Fruit fly (Drosophila melanogaster) whole organism, embryonic: ENCODE data around the gene Adsl.
A peak's percentile ranks its signal among the peaks of the same experiment; 100 is the strongest.

ENCODE experiments used
- Ada2b ChIP-seq: fragments of 200-800 bp; sonication (Bioruptor generic); IDR thresholded peaks from 2 replicates; pipeline ENCODE4 v1.3.6; 2022; ENCODE audit warnings: missing biosample characterization, missing genetic modification characterization
- Atf-2 ChIP-seq: fragments of 200-800 bp; sonication (Bioruptor generic); optimal IDR thresholded peaks from 2 replicates; lab custom pipeline; 2016; ENCODE audit warnings: missing biosample characterization, missing genetic modification characterization
- CG10543 ChIP-seq: fragments of 200-800 bp; sonication (Bioruptor generic); optimal IDR thresholded peaks from 3 replicates; lab custom pipeline; 2017; ENCODE audit warnings: missing biosample characterization, mild to moderate bottlenecking, missing genetic modification characterization, moderate library complexity
- CG11560 ChIP-seq: fragments of 200-800 bp; sonication (Bioruptor generic); IDR thresholded peaks from 3 replicates; pipeline ENCODE4 v1.3.6; 2022; ENCODE audit warnings: missing biosample characterization, missing genetic modification characterization
- CG11695 ChIP-seq: fragments of 200-800 bp; sonication (Bioruptor generic); IDR thresholded peaks from 3 replicates; pipeline ENCODE4 v1.3.6; 2022; ENCODE audit warnings: missing biosample characterization, missing genetic modification characterization
- CG11696 ChIP-seq: fragments of 200-800 bp; sonication (Bioruptor generic); IDR thresholded peaks from 2 replicates; pipeline ENCODE4 v1.3.6; 2022; ENCODE audit warnings: missing biosample characterization, missing genetic modification characterization
- CG12104 ChIP-seq: fragments of 200-800 bp; sonication (Bioruptor generic); optimal IDR thresholded peaks from 3 replicates; lab custom pipeline; 2016; ENCODE audit warnings: missing biosample characterization, missing genetic modification characterization
- CG15011 ChIP-seq: fragments of 200-800 bp; sonication (Bioruptor generic); optimal IDR thresholded peaks from 3 replicates; lab custom pipeline; 2018; ENCODE audit warnings: missing biosample characterization, mild to moderate bottlenecking, missing genetic modification characterization
- CG16813 ChIP-seq: fragments of 200-800 bp; sonication (Bioruptor generic); IDR thresholded peaks from 3 replicates; pipeline ENCODE4 v1.3.6; 2022; ENCODE audit warnings: missing biosample characterization, missing genetic modification characterization; ENCODE audit not compliant: partially characterized antibody
- CG16815 ChIP-seq: fragments of 200-800 bp; sonication (Bioruptor generic); optimal IDR thresholded peaks from 3 replicates; lab custom pipeline; 2017; ENCODE audit warnings: missing biosample characterization, mild to moderate bottlenecking, missing genetic modification characterization
- CG18599 ChIP-seq: fragments of 200-800 bp; sonication (Bioruptor generic); optimal IDR thresholded peaks from 3 replicates; lab custom pipeline; 2017; ENCODE audit warnings: missing biosample characterization, missing genetic modification characterization, mild to moderate bottlenecking, moderate library complexity, missing genetic modification reagents
- CG18619 ChIP-seq: fragments of 200-800 bp; sonication (Bioruptor generic); optimal IDR thresholded peaks from 3 replicates; lab custom pipeline; 2017; ENCODE audit warnings: missing biosample characterization, mild to moderate bottlenecking, missing genetic modification characterization
- CG31224 ChIP-seq: fragments of 200-800 bp; sonication (Bioruptor generic); IDR thresholded peaks from 2 replicates; pipeline ENCODE4 v1.3.6; 2022; ENCODE audit warnings: missing biosample characterization, missing genetic modification characterization
- CG3281 ChIP-seq: fragments of 200-800 bp; sonication (Bioruptor generic); optimal IDR thresholded peaks from 3 replicates; lab custom pipeline; 2017; ENCODE audit warnings: missing biosample characterization, mild to moderate bottlenecking, missing genetic modification characterization
- CG3995 ChIP-seq: fragments of 200-800 bp; sonication (Bioruptor generic); optimal IDR thresholded peaks from 3 replicates; lab custom pipeline; 2016; ENCODE audit warnings: missing biosample characterization, missing genetic modification characterization
- CG6254 ChIP-seq: fragments of 200-800 bp; sonication (Bioruptor generic); optimal IDR thresholded peaks from 3 replicates; lab custom pipeline; 2017; ENCODE audit warnings: mild to moderate bottlenecking, missing biosample characterization, missing genetic modification reagents, missing genetic modification characterization
- CG6813 ChIP-seq: fragments of 200-800 bp; sonication (Bioruptor generic); optimal IDR thresholded peaks from 2 replicates; lab custom pipeline; 2017; ENCODE audit warnings: missing biosample characterization, missing genetic modification characterization, mild to moderate bottlenecking, moderate library complexity, missing genetic modification reagents
- CG7786 ChIP-seq: fragments of 200-800 bp; sonication (Bioruptor generic); optimal IDR thresholded peaks from 2 replicates; lab custom pipeline; 2016; ENCODE audit warnings: missing biosample characterization, missing genetic modification characterization
- CG9437 ChIP-seq: fragments of 200-800 bp; sonication (Bioruptor generic); optimal IDR thresholded peaks from 2 replicates; lab custom pipeline; 2018; ENCODE audit warnings: missing biosample characterization, mild to moderate bottlenecking, missing genetic modification characterization
- D19A ChIP-seq: fragments of 200-800 bp; optimal IDR thresholded peaks from 3 replicates; lab custom pipeline; 2019; ENCODE audit warnings: missing biosample characterization, mild to moderate bottlenecking, missing genetic modification characterization, moderate library complexity
- D19B ChIP-seq: fragments of 200-800 bp; sonication (Bioruptor generic); optimal IDR thresholded peaks from 2 replicates; lab custom pipeline; 2017; ENCODE audit warnings: missing biosample characterization, mild to moderate bottlenecking, missing genetic modification characterization
- Dbx ChIP-seq: fragments of 200-800 bp; sonication (Bioruptor generic); IDR thresholded peaks from 3 replicates; pipeline ENCODE4 v1.3.6; 2022; ENCODE audit warnings: missing biosample characterization, missing genetic modification characterization
- HHEX ChIP-seq: fragments of 200-800 bp; sonication (Bioruptor generic); optimal IDR thresholded peaks from 3 replicates; lab custom pipeline; 2017; ENCODE audit warnings: missing biosample characterization, mild to moderate bottlenecking, missing genetic modification characterization, missing genetic modification reagents
- Med ChIP-seq: fragments of 200-800 bp; sonication (Bioruptor generic); peaks from one replicate; lab custom pipeline; 2016; ENCODE audit warnings: missing biosample characterization, missing genetic modification characterization, mild to moderate bottlenecking, inconsistent platforms, moderate library complexity
- Rfx ChIP-seq: fragments of 200-800 bp; sonication (Bioruptor generic); IDR thresholded peaks from 2 replicates; pipeline ENCODE4 v1.3.6; 2022; ENCODE audit warnings: missing biosample characterization, missing genetic modification characterization
- Sin3A ChIP-seq: fragments of >200 bp; optimal IDR thresholded peaks from 2 replicates; lab custom pipeline; 2018
- Trl ChIP-seq, 3 experiments: fragments of >200 bp in 2 of 3; fragments of 200-800 bp in 1 of 3; sonication (Bioruptor generic) in 1 of 3; optimal IDR thresholded peaks; 2 replicates in 1 of 3; 3 replicates in 2 of 3; lab custom pipeline; 2016 to 2017; ENCODE audit warnings: missing biosample characterization in 1 of 3, missing genetic modification characterization in 1 of 3
- bbx ChIP-seq: fragments of 200-800 bp; sonication (Bioruptor generic); IDR thresholded peaks from 2 replicates; pipeline ENCODE4 v1.3.6; 2022; ENCODE audit warnings: missing biosample characterization, missing genetic modification characterization; ENCODE audit not compliant: partially characterized antibody
- chinmo ChIP-seq: fragments of 200-800 bp; sonication (Bioruptor generic); IDR thresholded peaks from 4 replicates; pipeline ENCODE4 v1.3.6; 2022; ENCODE audit warnings: missing biosample characterization, missing genetic modification characterization; ENCODE audit not compliant: partially characterized antibody
- ci ChIP-seq: fragments of 200-800 bp; sonication (Bioruptor generic); IDR thresholded peaks from 3 replicates; pipeline ENCODE4 v1.3.6; 2022; ENCODE audit warnings: missing biosample characterization, missing genetic modification characterization
- cwo ChIP-seq: fragments of 200-800 bp; sonication (Bioruptor generic); optimal IDR thresholded peaks from 3 replicates; lab custom pipeline; 2017; ENCODE audit warnings: missing biosample characterization, missing genetic modification characterization, mild to moderate bottlenecking, moderate library complexity, missing genetic modification reagents
- disco-r ChIP-seq: fragments of 200-800 bp; sonication (Bioruptor generic); optimal IDR thresholded peaks from 2 replicates; lab custom pipeline; 2016; ENCODE audit warnings: missing biosample characterization, missing genetic modification characterization
- exex ChIP-seq: fragments of 200-800 bp; sonication (Bioruptor generic); optimal IDR thresholded peaks from 4 replicates; lab custom pipeline; 2018; ENCODE audit warnings: missing biosample characterization, mild to moderate bottlenecking, missing genetic modification characterization, moderate library complexity
- fd102C ChIP-seq: fragments of 200-800 bp; sonication (Bioruptor generic); optimal IDR thresholded peaks from 2 replicates; lab custom pipeline; 2018; ENCODE audit warnings: missing biosample characterization, mild to moderate bottlenecking, missing genetic modification characterization, moderate library complexity
- fu2 ChIP-seq: fragments of 200-800 bp; sonication (Bioruptor generic); optimal IDR thresholded peaks from 2 replicates; lab custom pipeline; 2016; ENCODE audit warnings: missing biosample characterization, missing genetic modification characterization
- grn ChIP-seq: fragments of 200-800 bp; sonication (Bioruptor generic); optimal IDR thresholded peaks from 3 replicates; lab custom pipeline; 2017; ENCODE audit warnings: missing biosample characterization, missing genetic modification characterization
- luna ChIP-seq: fragments of 200-800 bp; sonication (Bioruptor generic); optimal IDR thresholded peaks from 2 replicates; lab custom pipeline; 2016; ENCODE audit warnings: missing biosample characterization, missing genetic modification characterization
- maf-S ChIP-seq: fragments of 200-800 bp; sonication (Bioruptor generic); optimal IDR thresholded peaks from 2 replicates; lab custom pipeline; 2016; ENCODE audit warnings: missing biosample characterization, missing genetic modification characterization
- pita ChIP-seq: fragments of 200-800 bp; sonication (Bioruptor generic); optimal IDR thresholded peaks from 2 replicates; lab custom pipeline; 2017; ENCODE audit warnings: missing biosample characterization, mild to moderate bottlenecking, missing genetic modification characterization
- repo ChIP-seq: fragments of 200-800 bp; sonication (Bioruptor generic); optimal IDR thresholded peaks from 2 replicates; lab custom pipeline; 2016; ENCODE audit warnings: missing biosample characterization, missing genetic modification characterization
- rib ChIP-seq: fragments of 200-800 bp; sonication (Bioruptor generic); IDR thresholded peaks from 2 replicates; pipeline ENCODE4 v1.3.6; 2022; ENCODE audit warnings: missing biosample characterization, missing genetic modification characterization
- ro ChIP-seq: fragments of 200-800 bp; sonication (Bioruptor generic); IDR thresholded peaks from 2 replicates; pipeline ENCODE4 v1.3.6; 2022; ENCODE audit warnings: missing biosample characterization, missing genetic modification characterization
- schlank ChIP-seq: fragments of 200-800 bp; sonication (Bioruptor generic); optimal IDR thresholded peaks from 2 replicates; lab custom pipeline; 2018; ENCODE audit warnings: missing biosample characterization, mild to moderate bottlenecking, missing genetic modification characterization
- sd ChIP-seq: fragments of 200-800 bp; sonication (Bioruptor generic); optimal IDR thresholded peaks from 3 replicates; lab custom pipeline; 2018; ENCODE audit warnings: missing biosample characterization, mild to moderate bottlenecking, missing genetic modification characterization, moderate library complexity
- sisA ChIP-seq: fragments of 200-800 bp; sonication (Bioruptor generic); IDR thresholded peaks from 2 replicates; pipeline ENCODE4 v1.3.6; 2022; ENCODE audit warnings: missing biosample characterization, missing genetic modification characterization
- so ChIP-seq: fragments of 200-800 bp; sonication (Bioruptor generic); IDR thresholded peaks from 3 replicates; pipeline ENCODE4 v1.3.6; 2022; ENCODE audit warnings: missing biosample characterization, missing genetic modification characterization
- sug ChIP-seq: fragments of 200-800 bp; optimal IDR thresholded peaks from 2 replicates; lab custom pipeline; 2019; ENCODE audit warnings: missing biosample characterization, mild to moderate bottlenecking, missing genetic modification characterization, moderate library complexity
- tin ChIP-seq: fragments of 200-800 bp; sonication (Bioruptor generic); optimal IDR thresholded peaks from 3 replicates; lab custom pipeline; 2016; ENCODE audit warnings: missing biosample characterization, missing genetic modification characterization
- vvl ChIP-seq: fragments of 200-800 bp; sonication (Bioruptor generic); IDR thresholded peaks from 2 replicates; pipeline ENCODE4 v1.3.6; 2022; ENCODE audit warnings: missing biosample characterization, missing genetic modification characterization
- wor ChIP-seq: fragments of 200-800 bp; sonication (Bioruptor generic); IDR thresholded peaks from 2 replicates; pipeline ENCODE4 v1.3.6; 2022; ENCODE audit warnings: missing biosample characterization, missing genetic modification characterization

The Adsl gene

DNA sequence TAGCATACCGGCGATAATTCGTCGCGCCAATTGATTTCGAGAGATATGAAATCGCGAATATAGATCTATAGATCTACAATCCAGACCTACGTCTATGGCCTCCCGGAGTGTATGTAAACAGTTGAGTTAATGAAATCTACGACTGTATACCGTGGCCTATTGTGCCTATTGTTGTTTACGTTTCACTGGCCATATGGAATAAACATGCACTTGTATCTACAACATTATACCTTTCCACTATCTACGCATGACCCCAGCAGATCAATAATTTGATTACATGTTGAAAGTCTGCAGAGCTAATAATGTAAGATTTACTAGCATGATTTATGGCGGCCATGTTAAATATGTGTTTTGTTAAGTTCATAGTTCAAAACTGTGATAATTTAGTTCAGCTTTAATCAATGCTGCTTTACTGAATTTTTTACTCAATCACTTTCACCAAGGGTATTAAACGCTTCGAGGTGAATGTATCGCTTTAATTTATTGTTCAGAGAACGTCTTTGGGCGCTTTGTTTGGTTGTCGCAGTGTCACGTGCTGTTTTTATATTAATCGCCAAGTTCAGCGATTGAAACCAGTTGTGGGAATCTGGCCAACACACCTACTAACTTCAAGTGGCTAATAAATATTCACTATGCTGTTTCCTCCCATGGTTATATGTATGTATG lies 39.8 kb downstream of the Adsl start (continued):
- peak; percentile 26 for TF ChIP-seq sug
- TF ChIP-seq vvl, result peak; percentile 33; the same call in 1 of the 2 replicates
- no peak for TF ChIP-seq Ada2b (GFP tag; lab: Robert Waterston, UW)
- TF ChIP-seq D19B (GFP tag; lab: Kevin White, UChicago), result peak; percentile 20
- peak; percentile 20 for TF ChIP-seq CG15011 (GFP tag; lab: Kevin White, UChicago)
- no peak for TF ChIP-seq tin (GFP tag; lab: Kevin White, UChicago)
- no peak for TF ChIP-seq maf-S (GFP tag; lab: Kevin White, UChicago)
- peak; percentile 68 for TF ChIP-seq D19A (tag; lab: Kevin White, UChicago)
- TF ChIP-seq Dbx (GFP tag; lab: Robert Waterston, UW), result peak; percentile 25; the same call in 1 of the 3 replicates
- TF ChIP-seq CG18619 (GFP tag; lab: Kevin White, UChicago), result peak; percentile 4
- no peak for TF ChIP-seq pita (GFP tag; lab: Kevin White, UChicago)
- no peak for TF ChIP-seq fd102C
- no peak for TF ChIP-seq ro
- no peak for TF ChIP-seq Sin3A (lab: Kevin White, UChicago)
- TF ChIP-seq disco-r, result no peak
- TF ChIP-seq CG7786, result no peak
- TF ChIP-seq CG6813 (GFP tag; lab: Kevin White, UChicago), result peak; percentile 7
- no peak for TF ChIP-seq HHEX (GFP tag; lab: Kevin White, UChicago)
- TF ChIP-seq CG11560 (tag; lab: Robert Waterston, UW), result no peak
- TF ChIP-seq CG31224 (GFP tag; lab: Robert Waterston, UW), result 0 out of 2 replicates have a peak, but pooled peaks have one; percentile 10
- TF ChIP-seq CG11695 (GFP tag; lab: Robert Waterston, UW), result no peak
- TF ChIP-seq luna, result no peak
- peak; percentile 35; the same call in 1 of the 2 replicates for TF ChIP-seq Rfx (GFP tag; lab: Robert Waterston, UW)
- no peak for TF ChIP-seq CG9437 (GFP tag; lab: Kevin White, UChicago)
- TF ChIP-seq wor (GFP tag; lab: Robert Waterston, UW), result no peak
- TF ChIP-seq ci, result no peak
- no peak for TF ChIP-seq fu2
- no peak for TF ChIP-seq CG11696 (GFP tag; lab: Robert Waterston, UW)
- no peak for TF ChIP-seq Atf-2
- TF ChIP-seq CG3995 (GFP tag; lab: Kevin White, UChicago), result no peak
- 0 out of 4 replicates have a peak, but pooled peaks have one; percentile 43 for TF ChIP-seq chinmo (GFP tag; lab: Robert Waterston, UW)
- TF ChIP-seq so, result no peak
- peak; percentile 69 for TF ChIP-seq Med (GFP tag; lab: Kevin White, UChicago)
- TF ChIP-seq cwo, result peak; percentile 96
- no peak for TF ChIP-seq CG16813 (GFP tag; lab: Robert Waterston, UW)
- TF ChIP-seq CG12104 (GFP tag; lab: Kevin White, UChicago), result no peak
- TF ChIP-seq CG16815, result no peak
- peak; percentile 12 for TF ChIP-seq grn
- peak; percentile 48 for TF ChIP-seq exex
- peak; percentile 39; the same call in 1 of the 2 replicates for TF ChIP-seq rib (GFP tag; lab: Robert Waterston, UW)
- no peak for TF ChIP-seq bbx (GFP tag; lab: Robert Waterston, UW)
- no peak for TF ChIP-seq sisA (GFP tag; lab: Robert Waterston, UW)
- peak; percentile 63 for TF ChIP-seq sd
- TF ChIP-seq Trl (optimal IDR thresholded peaks at IDR 0.05; lab: Kevin White, UChicago), result no peak
- TF ChIP-seq Trl (GFP tag; optimal IDR thresholded peaks at IDR 0.05; lab: Kevin White, UChicago), result no peak
- peak; percentile 21 for TF ChIP-seq CG18599 (GFP tag; lab: Kevin White, UChicago)
- no peak for TF ChIP-seq CG6254
- TF ChIP-seq CG10543, result peak; percentile 0
- no peak for TF ChIP-seq CG3281
- peak; percentile 11 for TF ChIP-seq schlank (tag; lab: Kevin White, UChicago)
- no peak for TF ChIP-seq repo (GFP tag; lab: Kevin White, UChicago)
